Worm (Caenorhabditis elegans) whole organism, L4 larva: ENCODE data around the gene C25H3.14.

Experiments used
- ZK546.5 ChIP-seq, 2 experiments: sonication (generic microtip); optimal IDR thresholded peaks; 2 replicates each; lab custom pipeline; 2017; ENCODE audit warnings: missing biosample characterization in 2 of 2, missing genetic modification characterization in 2 of 2
- aly-2 ChIP-seq: sonication (generic microtip); optimal IDR thresholded peaks from 2 replicates; lab custom pipeline; 2018; ENCODE audit warnings: missing biosample characterization, missing genetic modification characterization
- ama-1 ChIP-seq: fragments of 150-350 bp; optimal IDR thresholded peaks from 2 replicates; lab custom pipeline; 2014; ENCODE audit warnings: inconsistent platforms, mixed read lengths
- ceh-20 ChIP-seq: fragments of 200-800 bp; sonication (Bioruptor generic); IDR thresholded peaks from 2 replicates; pipeline ENCODE4 v1.3.6; 2022; ENCODE audit warnings: missing genetic modification reagents, missing genetic modification characterization, missing compliant biosample characterization
- ceh-28 ChIP-seq: fragments of 150-350 bp; optimal IDR thresholded peaks from 2 replicates; lab custom pipeline; 2014; ENCODE audit warnings: missing biosample characterization, missing genetic modification reagents, missing genetic modification characterization
- fkh-10 ChIP-seq: fragments of 150-350 bp; optimal IDR thresholded peaks from 2 replicates; lab custom pipeline; 2014; ENCODE audit warnings: missing biosample characterization, missing genetic modification reagents, missing genetic modification characterization
- lin-15B ChIP-seq: fragments of 150-350 bp; sonication (generic microtip); optimal IDR thresholded peaks from 3 replicates; lab custom pipeline; 2014; ENCODE audit warnings: missing biosample characterization, missing genetic modification characterization
- lsy-2 ChIP-seq, 2 experiments: fragments of 150-350 bp in 1 of 2; sonication (generic microtip) in 1 of 2; optimal IDR thresholded peaks; 2 replicates each; lab custom pipeline; 2014 to 2017; ENCODE audit warnings: missing biosample characterization in 2 of 2, missing genetic modification characterization in 2 of 2
- nhr-11 ChIP-seq: fragments of 150-350 bp; optimal IDR thresholded peaks from 2 replicates; lab custom pipeline; 2014; ENCODE audit warnings: missing biosample characterization, missing genetic modification characterization
- nhr-42 ChIP-seq: fragments of 200-800 bp; sonication (Bioruptor generic); IDR thresholded peaks from 2 replicates; pipeline ENCODE4 v1.3.6; 2022; ENCODE audit warnings: missing genetic modification characterization, missing compliant biosample characterization
- nhr-76 ChIP-seq: fragments of 150-350 bp; optimal IDR thresholded peaks from 2 replicates; lab custom pipeline; 2014; ENCODE audit warnings: missing biosample characterization, missing genetic modification characterization
- pha-4 ChIP-seq, 2 experiments: fragments of 150-350 bp in 1 of 2; fragments of 200-800 bp in 1 of 2; sonication (Bioruptor generic) in 1 of 2; IDR thresholded peaks in 1 of 2; optimal IDR thresholded peaks in 1 of 2; 2 replicates each; pipeline versions ENCODE4 v1.3.6 to Lab custom; 2014 to 2022; ENCODE audit warnings: missing genetic modification characterization in 2 of 2, missing genetic modification reagents in 2 of 2, missing biosample characterization in 1 of 2, missing compliant biosample characterization in 1 of 2
- unc-62 ChIP-seq, 3 experiments: fragments of 150-350 bp in 1 of 3; sonication (generic microtip); optimal IDR thresholded peaks in 2 of 3; peaks in 1 of 3; 1 replicate in 1 of 3; 2 replicates in 2 of 3; lab custom pipeline; 2014 to 2017; ENCODE audit warnings: missing biosample characterization in 3 of 3, missing genetic modification characterization in 3 of 3, missing genetic modification reagents in 3 of 3, missing genotype in 1 of 3
- zip-2 ChIP-seq: fragments of 150-350 bp; optimal IDR thresholded peaks from 2 replicates; lab custom pipeline; 2014; ENCODE audit warnings: missing biosample characterization, missing genetic modification characterization

- TF ChIP-seq aly-2 = no peak
- peak; percentile 63 for TF ChIP-seq fkh-10 (GFP tag; lab: Kevin White, UChicago)
- peak; percentile 100 for TF ChIP-seq ama-1 (lab: Kevin White, UChicago)
- TF ChIP-seq nhr-76 (tag; lab: Kevin White, UChicago) = no peak
- peak in 1 of 2 experiments; percentile 97 for TF ChIP-seq unc-62 (GFP tag; optimal IDR thresholded peaks at IDR 0.05 in 1 of 2; lab: Kevin White, UChicago)
- no peak for TF ChIP-seq unc-62 (tag; optimal IDR thresholded peaks at IDR 0.05; lab: Kevin White, UChicago)
- TF ChIP-seq zip-2 (tag; lab: Kevin White, UChicago) = no peak
- TF ChIP-seq nhr-42 (GFP tag; lab: Robert Waterston, UW) = peak; percentile 83
- peak; percentile 72; the same call in 1 of the 2 replicates for TF ChIP-seq pha-4 (GFP tag; IDR thresholded peaks at IDR 0.05; lab: Robert Waterston, UW)
- TF ChIP-seq pha-4 (tag; optimal IDR thresholded peaks at IDR 0.05; lab: Kevin White, UChicago) = no peak
- TF ChIP-seq ceh-28 (tag; lab: Kevin White, UChicago) = peak; percentile 76
- TF ChIP-seq nhr-11 = peak; percentile 69
- peak; percentile 39 to 80 for TF ChIP-seq lsy-2 (tag; optimal IDR thresholded peaks at IDR 0.05; lab: Kevin White, UChicago)
- peak; percentile 67 for TF ChIP-seq ceh-20 (GFP tag; lab: Robert Waterston, UW)
- TF ChIP-seq lin-15B (tag; lab: Kevin White, UChicago) = no peak
- TF ChIP-seq ZK546.5 (tag; optimal IDR thresholded peaks at IDR 0.05; lab: Kevin White, UChicago) = peak in 1 of 2 experiments; percentile 3
These were observed 33.9 kb upstream of the C25H3.14 start, which contains the start of the genes ift-43 and mdt-26 for ce11 chrII:5660736-5661734.
